Fruit fly (Drosophila melanogaster): ENCODE measurements around the gene LManII.

Gene LManII

DNA sequence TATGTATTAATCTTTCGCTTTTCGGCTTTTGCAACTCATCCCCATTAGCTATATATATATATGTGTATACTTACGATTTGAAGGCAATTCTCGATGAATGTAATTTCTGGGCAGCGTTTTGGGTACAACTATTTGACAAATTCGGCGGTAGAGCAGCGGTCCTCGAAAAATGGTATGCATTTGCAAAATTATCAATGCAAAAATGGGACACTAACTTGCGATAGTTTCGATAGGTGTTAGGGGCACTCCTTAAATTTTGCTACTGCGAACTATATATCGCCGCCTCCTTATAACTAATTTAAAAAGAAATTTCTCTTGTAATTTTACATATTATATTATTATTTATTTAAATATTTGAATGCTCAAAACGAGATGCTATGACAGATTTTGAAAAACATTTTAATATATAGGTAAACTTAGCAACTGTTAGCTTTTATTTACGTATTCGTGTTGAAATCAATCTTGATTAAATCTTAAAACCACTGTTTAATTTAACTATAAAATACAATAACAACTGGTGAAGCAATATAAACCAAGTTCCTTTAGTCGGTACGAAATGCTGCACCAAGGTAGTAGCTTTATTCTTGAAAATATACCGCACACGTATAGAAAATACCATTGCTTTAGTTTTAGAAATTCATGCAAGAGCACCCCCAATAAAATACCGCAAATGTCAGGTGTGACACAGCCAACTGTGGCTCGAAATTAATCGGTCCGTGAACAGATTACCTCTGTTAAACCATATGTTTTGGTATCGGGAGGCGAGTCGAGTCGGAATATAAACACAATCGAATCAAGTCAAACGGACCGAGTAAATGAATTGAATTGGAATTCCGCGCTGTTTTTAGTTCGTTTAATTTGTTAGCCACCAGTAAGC lies 44.0 kb upstream of the LManII start, which contains the start of the genes CG5355 and Klp31E (continued):
- TF ChIP-seq repo (GFP tag; optimal IDR thresholded peaks at IDR 0.05) (no peak), slp2 (GFP tag; optimal IDR thresholded peaks at IDR 0.05) (peak; percentile 37), ara (GFP tag; IDR thresholded peaks at IDR 0.05) (peak; percentile 72), CG6272 (GFP tag; IDR thresholded peaks at IDR 0.05) (no peak; the same call in none of the 2 replicates), toy (GFP tag; IDR thresholded peaks at IDR 0.05) (no peak), disco-r (GFP tag; optimal IDR thresholded peaks at IDR 0.05) (peak; percentile 5), Fer3 (tag; optimal IDR thresholded peaks at IDR 0.05) (peak; percentile 49), CG10147 (GFP tag; optimal IDR thresholded peaks at IDR 0.05) (peak; percentile 63), Ptx1 (GFP tag; IDR thresholded peaks at IDR 0.05) (peak; percentile 71), Optix (GFP tag; IDR thresholded peaks at IDR 0.05) (no peak), CG31224 (GFP tag; IDR thresholded peaks at IDR 0.05) (peak; percentile 59), sr (GFP tag; IDR thresholded peaks at IDR 0.05) (no peak), CkIIα-i1 (GFP tag; IDR thresholded peaks at IDR 0.05) (no peak), gsb-n (tag; optimal IDR thresholded peaks at IDR 0.05) (no peak), Scr (GFP tag; IDR thresholded peaks at IDR 0.05; ENCODE audit: partially characterized antibody) (peak; percentile 81), lbe (GFP tag; optimal IDR thresholded peaks at IDR 0.05) (no peak), CG6813 (GFP tag; optimal IDR thresholded peaks at IDR 0.05) (no peak), CG10267 (tag; optimal IDR thresholded peaks at IDR 0.05) (peak; percentile 72), CG12155 (GFP tag; optimal IDR thresholded peaks at IDR 0.05) (peak; percentile 41), pum (GFP tag; optimal IDR thresholded peaks at IDR 0.05) (peak; percentile 58), shn (GFP tag; optimal IDR thresholded peaks at IDR 0.05) (peak; percentile 20), Atf6 (GFP tag; IDR thresholded peaks at IDR 0.05) (peak; percentile 62), Ssrp (tag; optimal IDR thresholded peaks at IDR 0.05) (peak; percentile 77), crp (GFP tag; optimal IDR thresholded peaks at IDR 0.05) (peak; percentile 30 to 84), wdn (GFP tag; IDR thresholded peaks at IDR 0.05) (no peak), CG6654 (GFP tag; optimal IDR thresholded peaks at IDR 0.05) (peak; percentile 42), Sox100B (GFP tag; optimal IDR thresholded peaks at IDR 0.05) (peak; percentile 72), CG1529 (GFP tag; optimal IDR thresholded peaks at IDR 0.05) (peak; percentile 1), CG4328 (GFP tag; optimal IDR thresholded peaks at IDR 0.05) (peak; percentile 69), trem (tag; optimal IDR thresholded peaks at IDR 0.05) (peak; percentile 39), Ets65A (GFP tag) (peak; percentile 72), Gug (GFP tag; IDR thresholded peaks at IDR 0.05) (no peak), CG7357 (GFP tag; IDR thresholded peaks at IDR 0.05) (peak; percentile 49; the same call in 1 of the 3 replicates), Lhr (GFP tag; optimal IDR thresholded peaks at IDR 0.05) (peak; percentile 19), CG15269 (tag; optimal IDR thresholded peaks at IDR 0.05) (peak; percentile 79), CG14050 (GFP tag; IDR thresholded peaks at IDR 0.05) (no peak), CG18619 (GFP tag; optimal IDR thresholded peaks at IDR 0.05) (peak; percentile 75), CG15601 (tag; optimal IDR thresholded peaks at IDR 0.05) (peak; percentile 73), CG8281 (tag; optimal IDR thresholded peaks at IDR 0.05) (no peak), bbx (GFP tag; IDR thresholded peaks at IDR 0.05; ENCODE audit: partially characterized antibody) (peak; percentile 76), CG2875 (GFP tag; optimal IDR thresholded peaks at IDR 0.05) (peak; percentile 12), CG4424 (GFP tag; optimal IDR thresholded peaks at IDR 0.05) (peak; percentile 73), oc (tag; optimal IDR thresholded peaks at IDR 0.05) (no peak), Ada2b (GFP tag; IDR thresholded peaks at IDR 0.05) (0 out of 2 replicates have a peak, but pooled peaks have one; percentile 7), CG17328 (GFP tag; IDR thresholded peaks at IDR 0.05) (peak; percentile 8; the same call in 1 of the 2 replicates), nmo (GFP tag; optimal IDR thresholded peaks at IDR 0.05) (peak; percentile 87), Bdp1 (GFP tag; optimal IDR thresholded peaks at IDR 0.05) (peak; percentile 17), BtbVII (GFP tag; optimal IDR thresholded peaks at IDR 0.05) (peak; percentile 56), slou (GFP tag; optimal IDR thresholded peaks at IDR 0.05) (peak; percentile 12)

Measured in whole organism, embryonic.